Worm (Caenorhabditis elegans) whole organism, L4/young adult: ENCODE measurements around the gene igdb-2.

ENCODE experiments used
- dao-5 ChIP-seq: sonication (generic microtip); optimal IDR thresholded peaks from 2 replicates; lab custom pipeline; 2016; ENCODE audit warnings: missing genotype, missing genetic modification characterization, moderate library complexity, missing compliant biosample characterization
- him-1 ChIP-seq: sonication (generic microtip); optimal IDR thresholded peaks from 2 replicates; lab custom pipeline; 2016; ENCODE audit warnings: missing genotype, missing genetic modification reagents, missing genetic modification characterization, missing compliant biosample characterization

- TF ChIP-seq dao-5 (tag; lab: Kevin White, UChicago) (no peak), him-1 (tag; lab: Kevin White, UChicago) (no peak)
Measured at ce11 chrIV:12498238-12498637, 29.8 kb downstream of the igdb-2 start, which contains the start of gene sru-19.
